Fruit fly (Drosophila melanogaster): ENCODE measurements around the gene CG34367.

The CG34367 gene

DNA sequence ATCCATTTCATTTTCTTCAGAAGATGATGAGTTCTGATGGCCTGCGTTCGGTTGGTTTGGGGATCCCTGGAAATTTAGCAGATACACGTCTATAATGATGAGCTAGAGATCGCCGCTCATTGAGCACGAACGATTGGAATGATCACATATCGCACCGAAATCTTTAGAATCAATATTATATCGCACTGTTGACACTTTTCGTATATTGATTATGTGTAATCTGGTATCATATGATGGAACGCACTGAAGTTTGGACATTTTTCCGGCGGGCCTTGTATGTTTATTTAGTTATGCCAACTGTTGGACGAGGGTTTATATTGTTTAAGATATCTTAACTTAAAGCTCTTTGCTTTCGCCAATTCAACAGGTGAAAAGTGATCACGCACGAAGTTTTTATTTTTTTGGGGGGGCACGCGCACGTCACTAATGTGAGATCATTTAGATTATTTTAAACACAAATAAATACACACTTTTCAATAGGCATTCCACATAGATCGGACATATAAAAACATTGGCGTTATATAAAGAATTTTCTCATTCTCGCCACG is 32.6 kb downstream of the CG34367 start (continued):
- TF ChIP-seq hbn (GFP tag; IDR thresholded peaks at IDR 0.05; ENCODE audit: partially characterized antibody) (no peak; the same call in none of the 2 replicates), pnt (GFP tag; optimal IDR thresholded peaks at IDR 0.05) (no peak), CG17359 (tag; optimal IDR thresholded peaks at IDR 0.05) (no peak), scrt (GFP tag; optimal IDR thresholded peaks at IDR 0.05) (no peak), stc (GFP tag; IDR thresholded peaks at IDR 0.05) (no peak), hb (GFP tag; IDR thresholded peaks at IDR 0.05; ENCODE audit: partially characterized antibody) (peak; percentile 68; the same call in 1 of the 3 replicates), H2.0 (GFP tag; IDR thresholded peaks at IDR 0.05) (no peak), nau (GFP tag; optimal IDR thresholded peaks at IDR 0.05) (no peak), knrl (GFP tag; IDR thresholded peaks at IDR 0.05; ENCODE audit: partially characterized antibody) (peak; percentile 86; the same call in 2 of the 3 replicates), az2 (GFP tag; optimal IDR thresholded peaks at IDR 0.05) (no peak), CG14050 (GFP tag; IDR thresholded peaks at IDR 0.05) (no peak), Rfx (GFP tag; IDR thresholded peaks at IDR 0.05) (peak; percentile 56; the same call in 1 of the 2 replicates), chn (GFP tag; optimal IDR thresholded peaks at IDR 0.05) (no peak), CG4617 (GFP tag; optimal IDR thresholded peaks at IDR 0.05; ENCODE audit: borderline replicate concordance) (no peak), nom (GFP tag; optimal IDR thresholded peaks at IDR 0.05) (no peak), lov (optimal IDR thresholded peaks at IDR 0.05) (no peak), lov (GFP tag; IDR thresholded peaks at IDR 0.05) (0 out of 3 replicates have a peak, but pooled peaks have one; percentile 27), pum (GFP tag; optimal IDR thresholded peaks at IDR 0.05) (peak; percentile 2), CG15269 (tag; optimal IDR thresholded peaks at IDR 0.05) (no peak), Max (GFP tag; optimal IDR thresholded peaks at IDR 0.05) (no peak), CG2678 (tag; optimal IDR thresholded peaks at IDR 0.05) (no peak), Hmr (GFP tag; optimal IDR thresholded peaks at IDR 0.05) (no peak), CG1647 (GFP tag; optimal IDR thresholded peaks at IDR 0.05) (no peak), Ada2b (GFP tag; IDR thresholded peaks at IDR 0.05) (no peak), CG1603 (tag; optimal IDR thresholded peaks at IDR 0.05) (peak; percentile 2), slp2 (GFP tag; optimal IDR thresholded peaks at IDR 0.05) (peak; percentile 10), TFAM (GFP tag; optimal IDR thresholded peaks at IDR 0.05) (no peak), Pdp1 (GFP tag; optimal IDR thresholded peaks at IDR 0.05) (peak in 1 of 2 experiments; percentile 69), slou (GFP tag; optimal IDR thresholded peaks at IDR 0.05) (no peak), nmo (GFP tag; optimal IDR thresholded peaks at IDR 0.05) (peak; percentile 22), vfl (GFP tag; optimal IDR thresholded peaks at IDR 0.05) (no peak), Asciz (GFP tag; optimal IDR thresholded peaks at IDR 0.05) (no peak), eyg (GFP tag; optimal IDR thresholded peaks at IDR 0.05) (no peak), gt (GFP tag; IDR thresholded peaks at IDR 0.05) (no peak), CG17361 (GFP tag; IDR thresholded peaks at IDR 0.05) (peak; percentile 43; the same call in 1 of the 3 replicates), Adf1 (GFP tag; IDR thresholded peaks at IDR 0.05) (no peak), CG1602 (GFP tag; optimal IDR thresholded peaks at IDR 0.05) (no peak), CG4282 (GFP tag; optimal IDR thresholded peaks at IDR 0.05) (no peak), Rx (GFP tag; IDR thresholded peaks at IDR 0.05) (no peak), tin (GFP tag; optimal IDR thresholded peaks at IDR 0.05) (peak; percentile 14), exex (tag; optimal IDR thresholded peaks at IDR 0.05) (no peak), CG13894 (tag; optimal IDR thresholded peaks at IDR 0.05) (no peak), CG10959 (GFP tag; IDR thresholded peaks at IDR 0.05) (no peak), CG18599 (GFP tag; optimal IDR thresholded peaks at IDR 0.05) (no peak), Dbx (GFP tag; IDR thresholded peaks at IDR 0.05) (peak; percentile 43; the same call in 1 of the 3 replicates), CG9876 (GFP tag; optimal IDR thresholded peaks at IDR 0.05) (no peak), grn (GFP tag; optimal IDR thresholded peaks at IDR 0.05) (peak; percentile 40), MBD-R2 (GFP tag; IDR thresholded peaks at IDR 0.05) (no peak), crp (GFP tag; optimal IDR thresholded peaks at IDR 0.05) (no peak), ap (GFP tag; IDR thresholded peaks at IDR 0.05) (no peak)

Measured in whole organism, embryonic.